Worm (Caenorhabditis elegans) whole organism, L4/young adult: ENCODE data around the gene R02F2.8.

Source experiments
- W03F9.2 ChIP-seq: fragments of 150-350 bp; optimal IDR thresholded peaks from 2 replicates; lab custom pipeline; 2014; ENCODE audit warnings: missing biosample characterization, missing genetic modification characterization
- dao-5 ChIP-seq: sonication (generic microtip); optimal IDR thresholded peaks from 2 replicates; lab custom pipeline; 2016; ENCODE audit warnings: missing genotype, missing genetic modification characterization, moderate library complexity, missing compliant biosample characterization
- him-1 ChIP-seq: sonication (generic microtip); optimal IDR thresholded peaks from 2 replicates; lab custom pipeline; 2016; ENCODE audit warnings: missing genotype, missing genetic modification reagents, missing genetic modification characterization, missing compliant biosample characterization

Gene R02F2.8

ce11 chrIII:5478824-5479368 lies 16.2 kb downstream of the R02F2.8 start, which contains the start of the genes R02F2.6 and R02F2.5:
TSS of gene R02F2.6 (minus strand) at chrIII:5478924.
TSS of gene R02F2.5 (plus strand) at chrIII:5479318.
- TF ChIP-seq W03F9.2 (tag; lab: Kevin White, UChicago) (no peak), him-1 (no peak), dao-5 (tag; lab: Kevin White, UChicago) (no peak)

- TF ChIP-seq him-1 = no peak
These were observed 17.1 kb downstream of the R02F2.8 start, which contains the start of gene R02F2.10 for ce11 chrIII:5478011-5478410. TSS of gene R02F2.10 (plus strand) at chrIII:5478311.

ce11 chrIII:5474176-5474575 lies 20.9 kb downstream of the R02F2.8 start, which contains the start of gene lon-1:
TSS of gene lon-1 (plus strand) at chrIII:5474476.
- no peak for TF ChIP-seq W03F9.2 (tag; lab: Kevin White, UChicago)
- TF ChIP-seq him-1 = no peak
- no peak for TF ChIP-seq dao-5 (tag; lab: Kevin White, UChicago)

- TF ChIP-seq him-1 (no peak), dao-5 (tag; lab: Kevin White, UChicago) (no peak), W03F9.2 (tag; lab: Kevin White, UChicago) (no peak)
These were observed 22.4 kb downstream of the R02F2.8 start for ce11 chrIII:5472693-5473092.

- TF ChIP-seq him-1 (no peak), W03F9.2 (tag; lab: Kevin White, UChicago) (no peak), dao-5 (tag; lab: Kevin White, UChicago) (no peak)
These were observed 26.0 kb downstream of the R02F2.8 start for ce11 chrIII:5469090-5469489.

ce11 chrIII:5464850-5465249 lies 30.2 kb downstream of the R02F2.8 start:
- TF ChIP-seq W03F9.2 (tag; lab: Kevin White, UChicago) = no peak
- TF ChIP-seq dao-5 (tag; lab: Kevin White, UChicago) = no peak
- TF ChIP-seq him-1 = no peak

- TF ChIP-seq W03F9.2 (tag; lab: Kevin White, UChicago) (no peak), him-1 (no peak), dao-5 (tag; lab: Kevin White, UChicago) (no peak)
These were observed 31.0 kb downstream of the R02F2.8 start, which contains the start of gene F48E8.2 for ce11 chrIII:5464077-5464476. TSS of gene F48E8.2 (plus strand) at chrIII:5464377.

- TF ChIP-seq dao-5 (tag; lab: Kevin White, UChicago) (no peak), W03F9.2 (tag; lab: Kevin White, UChicago) (no peak), him-1 (no peak)
These were observed 34.0 kb downstream of the R02F2.8 start, which contains the start of gene F48E8.3 for ce11 chrIII:5461079-5461478. TSS of gene F48E8.3 (plus strand) at chrIII:5461379.

- TF ChIP-seq W03F9.2 (tag; lab: Kevin White, UChicago) (no peak), dao-5 (tag; lab: Kevin White, UChicago) (no peak), him-1 (no peak)
These were observed 41.8 kb downstream of the R02F2.8 start, which contains the start of gene F48E8.4 for ce11 chrIII:5453290-5453689. TSS of gene F48E8.4 (plus strand) at chrIII:5453590.

ce11 chrIII:5450430-5450829 lies 44.6 kb downstream of the R02F2.8 start, which contains the start of gene paa-1:
TSS of gene paa-1 (plus strand) at chrIII:5450730.
- no peak for TF ChIP-seq him-1
- no peak for TF ChIP-seq dao-5 (tag; lab: Kevin White, UChicago)
- no peak for TF ChIP-seq W03F9.2 (tag; lab: Kevin White, UChicago)

ce11 chrIII:5449762-5450308 lies 45.2 kb downstream of the R02F2.8 start, which contains the start of gene F48E8.8:
TSS of gene F48E8.8 (minus strand) at chrIII:5449812.
- no peak for TF ChIP-seq him-1
- TF ChIP-seq dao-5 (tag; lab: Kevin White, UChicago) = no peak
- TF ChIP-seq W03F9.2 (tag; lab: Kevin White, UChicago) = no peak

- no peak for TF ChIP-seq him-1
- no peak for TF ChIP-seq dao-5 (tag; lab: Kevin White, UChicago)
- TF ChIP-seq W03F9.2 (tag; lab: Kevin White, UChicago) = peak; percentile 56
These were observed 46.9 kb downstream of the R02F2.8 start, which contains the start of gene skpt-1 for ce11 chrIII:5448177-5448576. TSS of gene skpt-1 (minus strand) at chrIII:5448395.
